Worm (Caenorhabditis elegans): ENCODE measurements around the gene set-1.
A peak's percentile ranks its signal among the peaks of the same experiment; 100 is the strongest.

The set-1 gene

DNA sequence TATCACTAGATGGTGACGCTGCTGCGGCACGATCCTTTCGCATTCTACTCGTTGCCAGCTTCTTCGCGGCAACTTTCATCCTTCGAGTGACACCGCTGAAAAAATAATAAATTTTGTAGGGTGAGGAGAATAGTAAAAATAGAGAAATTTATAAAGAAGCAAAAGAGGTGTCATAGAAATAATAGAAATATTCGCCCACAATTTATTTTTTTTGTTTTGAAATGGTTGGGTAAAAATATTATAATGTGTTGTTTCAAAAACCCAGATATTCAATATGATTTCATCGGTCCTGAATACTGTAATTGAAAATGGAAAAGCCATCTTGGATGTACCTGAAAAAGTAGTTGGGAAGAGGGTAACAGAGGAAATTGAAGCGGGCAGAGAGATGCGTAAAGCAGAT lies at the start of gene set-1:
set-1 (minus strand) TSS at position 101 of the 400 bp plus-strand sequence.
- TF ChIP-seq lin-13 (GFP tag; optimal IDR thresholded peaks at IDR 0.05), result no peak
- no peak for TF ChIP-seq snu-23 (GFP tag; optimal IDR thresholded peaks at IDR 0.05)
- no peak for TF ChIP-seq irx-1 (tag; optimal IDR thresholded peaks at IDR 0.05)
- TF ChIP-seq efl-1 (optimal IDR thresholded peaks at IDR 0.05), result no peak
- TF ChIP-seq efl-1 (GFP tag; optimal IDR thresholded peaks at IDR 0.05 in 1 of 2), result no peak
- no peak for TF ChIP-seq ceh-88 (GFP tag; IDR thresholded peaks at IDR 0.05)
- no peak for TF ChIP-seq unc-130 (tag; optimal IDR thresholded peaks at IDR 0.05)
- no peak for TF ChIP-seq lin-35 (GFP tag; optimal IDR thresholded peaks at IDR 0.05)
- no peak for TF ChIP-seq nhr-237 (tag; optimal IDR thresholded peaks at IDR 0.05)
- TF ChIP-seq ztf-11 (tag; optimal IDR thresholded peaks at IDR 0.05), result no peak
- TF ChIP-seq nhr-12 (tag; optimal IDR thresholded peaks at IDR 0.05), result no peak
- TF ChIP-seq lin-39 (tag; optimal IDR thresholded peaks at IDR 0.05), result no peak
- TF ChIP-seq lir-3 (tag; optimal IDR thresholded peaks at IDR 0.05; ENCODE audit: poor library complexity), result no peak

DNA sequence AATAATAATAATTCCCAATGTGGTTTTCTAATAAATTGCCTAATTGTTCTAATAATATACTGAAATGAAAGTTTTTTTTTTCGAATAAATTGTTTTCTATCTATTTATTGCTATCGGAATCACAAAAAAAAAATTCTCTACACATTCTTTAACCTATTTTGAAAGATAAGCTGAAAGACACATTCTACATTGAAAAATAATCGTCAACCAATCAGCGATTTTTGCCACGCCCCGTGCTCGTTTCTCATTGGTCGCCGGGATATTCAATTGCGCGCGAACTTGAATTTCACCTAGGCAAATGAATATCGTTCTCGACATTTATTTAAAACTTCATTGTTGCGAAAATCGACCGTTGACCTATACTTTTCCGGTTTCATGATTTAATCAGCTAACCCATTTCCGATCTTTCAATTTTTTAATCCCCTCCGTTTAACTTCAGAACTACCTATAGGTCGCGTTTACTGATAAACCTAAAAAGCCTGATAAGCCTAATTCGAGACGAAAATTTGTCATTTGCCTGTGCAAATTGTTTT lies 47.9 kb upstream of the set-1 start, which contains the start of gene F23F12.3:
F23F12.3 (plus strand) TSS at position 483 of the 533 bp plus-strand sequence.
- TF ChIP-seq elt-2 (tag; optimal IDR thresholded peaks at IDR 0.05) (peak; percentile 32), efl-1 (optimal IDR thresholded peaks at IDR 0.05) (no peak), efl-1 (GFP tag; optimal IDR thresholded peaks at IDR 0.05 in 1 of 2) (no peak)

DNA sequence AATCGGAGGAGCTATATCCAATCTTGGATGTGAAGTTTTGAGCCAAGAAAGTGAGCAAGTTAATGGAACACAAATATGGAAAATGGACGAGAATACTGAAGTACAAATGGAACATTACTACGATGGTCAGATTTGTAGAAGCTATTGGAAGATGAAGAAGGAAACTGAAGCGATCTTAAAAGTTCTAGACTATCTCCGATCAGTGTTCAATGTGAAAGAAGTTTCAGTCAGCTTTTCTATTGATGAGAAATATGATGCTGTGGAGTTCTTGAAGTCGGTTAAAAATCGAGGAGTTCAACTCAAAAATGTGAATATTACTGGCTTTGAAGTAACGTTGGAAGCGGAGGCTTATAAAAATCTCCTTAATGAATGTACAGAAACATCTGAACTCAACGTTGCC lies 46.9 kb upstream of the set-1 start:
- TF ChIP-seq fos-1 (tag; optimal IDR thresholded peaks at IDR 0.05), result no peak
- TF ChIP-seq grh-1 (GFP tag; IDR thresholded peaks at IDR 0.05), result no peak
- TF ChIP-seq mab-9 (GFP tag; IDR thresholded peaks at IDR 0.05), result no peak
- TF ChIP-seq unc-98 (GFP tag; IDR thresholded peaks at IDR 0.05), result no peak
- TF ChIP-seq jun-1 (tag; optimal IDR thresholded peaks at IDR 0.05), result no peak
- TF ChIP-seq efl-1 (optimal IDR thresholded peaks at IDR 0.05), result no peak
- TF ChIP-seq efl-1 (GFP tag; optimal IDR thresholded peaks at IDR 0.05 in 1 of 2), result peak in 1 of 2 experiments; percentile 71
- TF ChIP-seq fkh-8 (tag; optimal IDR thresholded peaks at IDR 0.05), result no peak

DNA sequence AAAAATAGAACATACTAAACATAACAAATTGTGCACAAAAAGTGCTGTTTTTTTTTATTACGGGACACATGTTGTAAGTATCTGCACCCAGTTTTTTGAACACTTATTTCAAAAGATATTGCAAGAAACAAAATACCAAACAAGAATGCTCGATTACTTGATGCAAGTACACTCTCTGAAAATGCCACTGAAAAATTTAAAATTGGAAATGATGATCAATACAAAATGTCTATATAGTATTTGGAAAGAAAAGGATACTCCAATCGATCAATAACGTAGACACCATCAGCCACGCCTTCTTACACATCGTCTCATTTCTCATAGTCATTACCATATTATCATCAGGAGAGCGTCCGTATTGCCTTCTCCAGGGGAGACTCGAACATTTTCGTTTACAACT lies 46.0 kb upstream of the set-1 start, which contains the start of gene sdz-15:
sdz-15 (plus strand) TSS at position 301 of the 400 bp plus-strand sequence.
- TF ChIP-seq ces-1 (GFP tag; optimal IDR thresholded peaks at IDR 0.05), result no peak
- no peak for TF ChIP-seq tbx-2 (tag; optimal IDR thresholded peaks at IDR 0.05)
- no peak for TF ChIP-seq rnt-1 (tag; optimal IDR thresholded peaks at IDR 0.05)
- no peak for TF ChIP-seq grh-1 (GFP tag; IDR thresholded peaks at IDR 0.05)
- TF ChIP-seq C34B4.2 (tag; optimal IDR thresholded peaks at IDR 0.05), result no peak
- no peak for TF ChIP-seq unc-130 (tag; optimal IDR thresholded peaks at IDR 0.05)
- TF ChIP-seq Y116A8C.19 (tag; optimal IDR thresholded peaks at IDR 0.05; ENCODE audit: borderline replicate concordance), result no peak
- TF ChIP-seq hpl-2 (GFP tag; optimal IDR thresholded peaks at IDR 0.05), result no peak
- TF ChIP-seq hlh-17 (GFP tag; optimal IDR thresholded peaks at IDR 0.05; ENCODE audit: borderline replicate concordance), result no peak
- TF ChIP-seq C04F5.9 (tag; optimal IDR thresholded peaks at IDR 0.05), result no peak
- no peak for TF ChIP-seq lir-3 (tag; optimal IDR thresholded peaks at IDR 0.05; ENCODE audit: poor library complexity)
- TF ChIP-seq lin-35 (GFP tag; optimal IDR thresholded peaks at IDR 0.05), result no peak
- no peak for TF ChIP-seq mdl-1 (tag; optimal IDR thresholded peaks at IDR 0.05)
- TF ChIP-seq nhr-84 (tag; optimal IDR thresholded peaks at IDR 0.05), result no peak
- TF ChIP-seq nhr-28 (tag; optimal IDR thresholded peaks at IDR 0.05), result no peak
- no peak for TF ChIP-seq mep-1 (tag; optimal IDR thresholded peaks at IDR 0.05)
- TF ChIP-seq nhr-20 (tag; optimal IDR thresholded peaks at IDR 0.05), result no peak
- TF ChIP-seq ets-5 (GFP tag; IDR thresholded peaks at IDR 0.05), result no peak
- no peak for TF ChIP-seq sup-37 (GFP tag; optimal IDR thresholded peaks at IDR 0.05)
- no peak for TF ChIP-seq jun-1 (tag; optimal IDR thresholded peaks at IDR 0.05)
